Fruit fly (Drosophila melanogaster) whole organism, embryonic: ENCODE results near the gene CG11790.

Source experiments
- Awh ChIP-seq: fragments of 200-800 bp; sonication (Bioruptor generic); IDR thresholded peaks from 2 replicates; pipeline ENCODE4, ENCODE4 v1.3.6; 2022; ENCODE audit warnings: missing biosample characterization, missing genetic modification characterization
- CG10274 ChIP-seq: fragments of 200-800 bp; sonication (Bioruptor generic); optimal IDR thresholded peaks from 3 replicates; lab custom pipeline; 2017; ENCODE audit warnings: missing biosample characterization, mild to moderate bottlenecking, missing genetic modification characterization
- CG11695 ChIP-seq: fragments of 200-800 bp; sonication (Bioruptor generic); IDR thresholded peaks from 3 replicates; pipeline ENCODE4 v1.3.6; 2022; ENCODE audit warnings: missing biosample characterization, missing genetic modification characterization
- CG12219 ChIP-seq: fragments of 200-800 bp; sonication (Bioruptor generic); optimal IDR thresholded peaks from 3 replicates; lab custom pipeline; 2018; ENCODE audit warnings: missing biosample characterization, mild to moderate bottlenecking, missing genetic modification characterization
- CG13424 ChIP-seq: fragments of 200-800 bp; sonication (Bioruptor generic); optimal IDR thresholded peaks from 2 replicates; lab custom pipeline; 2019; ENCODE audit warnings: missing biosample characterization, mild to moderate bottlenecking, missing genetic modification characterization, moderate library complexity
- CG15514 ChIP-seq: fragments of 200-800 bp; sonication (Bioruptor generic); optimal IDR thresholded peaks from 3 replicates; lab custom pipeline; 2017; ENCODE audit warnings: missing biosample characterization, missing genetic modification characterization, mild to moderate bottlenecking, moderate library complexity, missing genetic modification reagents
- CG1832 ChIP-seq: fragments of 200-800 bp; sonication (Bioruptor generic); optimal IDR thresholded peaks from 2 replicates; lab custom pipeline; 2017; ENCODE audit warnings: missing biosample characterization, mild to moderate bottlenecking, missing genetic modification characterization, inconsistent platforms
- CG2199 ChIP-seq: fragments of 200-800 bp; sonication (Bioruptor generic); IDR thresholded peaks from 3 replicates; pipeline ENCODE4 v1.3.6; 2022; ENCODE audit warnings: missing biosample characterization, missing genetic modification characterization
- CG2889 ChIP-seq: fragments of 200-800 bp; sonication (Bioruptor generic); IDR thresholded peaks from 3 replicates; pipeline ENCODE4 v1.3.6; 2022; ENCODE audit warnings: missing biosample characterization, missing genetic modification characterization
- CG30431 ChIP-seq: fragments of 200-800 bp; sonication (Bioruptor generic); optimal IDR thresholded peaks from 2 replicates; lab custom pipeline; 2017; ENCODE audit warnings: missing biosample characterization, missing genetic modification characterization
- CG33557 ChIP-seq: fragments of 200-800 bp; sonication (Bioruptor generic); optimal IDR thresholded peaks from 2 replicates; lab custom pipeline; 2019; ENCODE audit warnings: missing biosample characterization, mild to moderate bottlenecking, missing genetic modification characterization, moderate library complexity
- CG34224 ChIP-seq: fragments of 200-800 bp; sonication (Bioruptor generic); IDR thresholded peaks from 3 replicates; pipeline ENCODE4 v1.3.6; 2022; ENCODE audit warnings: missing biosample characterization, missing genetic modification characterization; ENCODE audit not compliant: partially characterized antibody
- CG34376 ChIP-seq: fragments of 200-800 bp; sonication (Bioruptor generic); optimal IDR thresholded peaks from 2 replicates; lab custom pipeline; 2018; ENCODE audit warnings: missing biosample characterization, mild to moderate bottlenecking, missing genetic modification characterization
- CG4424 ChIP-seq: fragments of 200-800 bp; sonication (Bioruptor generic); optimal IDR thresholded peaks from 3 replicates; lab custom pipeline; 2016; ENCODE audit warnings: missing biosample characterization, missing genetic modification characterization
- CG4820 ChIP-seq: fragments of 200-800 bp; sonication (Bioruptor generic); optimal IDR thresholded peaks from 3 replicates; lab custom pipeline; 2016; ENCODE audit warnings: missing biosample characterization, missing genetic modification characterization
- CG5953 ChIP-seq: fragments of 200-800 bp; sonication (Bioruptor generic); IDR thresholded peaks from 2 replicates; pipeline ENCODE4 v1.3.6; 2022; ENCODE audit warnings: missing biosample characterization, missing genetic modification characterization
- CG6654 ChIP-seq: fragments of 200-800 bp; sonication (Bioruptor generic); optimal IDR thresholded peaks from 2 replicates; lab custom pipeline; 2017; ENCODE audit warnings: missing biosample characterization, mild to moderate bottlenecking, missing genetic modification characterization
- D19B ChIP-seq: fragments of 200-800 bp; sonication (Bioruptor generic); optimal IDR thresholded peaks from 2 replicates; lab custom pipeline; 2017; ENCODE audit warnings: missing biosample characterization, mild to moderate bottlenecking, missing genetic modification characterization
- Dfd ChIP-seq, 2 experiments: fragments of >200 bp; optimal IDR thresholded peaks; 2 replicates each; lab custom pipeline; 2017; ENCODE audit warnings: missing biosample characterization in 2 of 2, missing genetic modification characterization in 2 of 2
- Fer1 ChIP-seq: fragments of 200-800 bp; sonication (Bioruptor generic); optimal IDR thresholded peaks from 2 replicates; lab custom pipeline; 2017; ENCODE audit warnings: missing biosample characterization, mild to moderate bottlenecking, missing genetic modification characterization
- GATAe ChIP-seq: fragments of 200-800 bp; sonication (Bioruptor generic); conservative IDR thresholded peaks from 2 replicates; pipeline ENCODE4 v1.3.6; 2022; ENCODE audit warnings: missing biosample characterization, missing genetic modification characterization
- HLHmδ ChIP-seq: fragments of 200-800 bp; sonication (Bioruptor generic); optimal IDR thresholded peaks from 2 replicates; lab custom pipeline; 2018; ENCODE audit warnings: missing biosample characterization, mild to moderate bottlenecking, missing genetic modification characterization, moderate library complexity
- Jarid2 ChIP-seq: fragments of 200-800 bp; sonication (Bioruptor generic); optimal IDR thresholded peaks from 3 replicates; lab custom pipeline; 2017; ENCODE audit warnings: mild to moderate bottlenecking, missing biosample characterization, missing genetic modification reagents, missing genetic modification characterization
- Nf-YC ChIP-seq: fragments of 200-800 bp; optimal IDR thresholded peaks from 3 replicates; lab custom pipeline; 2019; ENCODE audit warnings: missing biosample characterization, mild to moderate bottlenecking, missing genetic modification characterization, moderate library complexity
- Sry-β ChIP-seq: fragments of 200-800 bp; sonication (Bioruptor generic); optimal IDR thresholded peaks from 2 replicates; lab custom pipeline; 2018; ENCODE audit warnings: missing biosample characterization, mild to moderate bottlenecking, missing genetic modification characterization, moderate library complexity
- Ssrp ChIP-seq: fragments of 200-800 bp; sonication (Bioruptor generic); optimal IDR thresholded peaks from 2 replicates; lab custom pipeline; 2018; ENCODE audit warnings: missing biosample characterization, mild to moderate bottlenecking, missing genetic modification characterization, moderate library complexity
- Taf1 ChIP-seq: fragments of 200-800 bp; sonication (Bioruptor generic); IDR thresholded peaks from 2 replicates; pipeline ENCODE4 v1.3.6; 2022; ENCODE audit warnings: missing biosample characterization, missing genetic modification characterization
- Trl ChIP-seq, 3 experiments: fragments of >200 bp in 2 of 3; fragments of 200-800 bp in 1 of 3; sonication (Bioruptor generic) in 1 of 3; optimal IDR thresholded peaks; 2 replicates in 1 of 3; 3 replicates in 2 of 3; lab custom pipeline; 2016 to 2017; ENCODE audit warnings: missing biosample characterization in 1 of 3, missing genetic modification characterization in 1 of 3
- Vsx1 ChIP-seq: fragments of 200-800 bp; sonication (Bioruptor generic); optimal IDR thresholded peaks from 2 replicates; lab custom pipeline; 2017; ENCODE audit warnings: missing biosample characterization, mild to moderate bottlenecking, missing genetic modification characterization, missing genetic modification reagents
- ato ChIP-seq: fragments of 200-800 bp; sonication (Bioruptor generic); IDR thresholded peaks from 2 replicates; pipeline ENCODE4 v1.3.6; 2022; ENCODE audit warnings: missing biosample characterization, missing genetic modification characterization; ENCODE audit not compliant: partially characterized antibody
- bowl ChIP-seq: fragments of 200-800 bp; sonication (Bioruptor generic); IDR thresholded peaks from 2 replicates; pipeline ENCODE4 v1.3.6; 2022; ENCODE audit warnings: missing biosample characterization, missing genetic modification characterization
- dati ChIP-seq: fragments of 200-800 bp; sonication (Bioruptor generic); IDR thresholded peaks from 2 replicates; pipeline ENCODE4 v1.3.6; 2022; ENCODE audit warnings: missing biosample characterization, missing genetic modification characterization
- dysf ChIP-seq: fragments of 200-800 bp; sonication (Bioruptor generic); IDR thresholded peaks from 3 replicates; pipeline ENCODE4 v1.3.6; 2022; ENCODE audit warnings: missing biosample characterization, missing genetic modification characterization
- ems ChIP-seq: fragments of 200-800 bp; sonication (Bioruptor generic); optimal IDR thresholded peaks from 3 replicates; lab custom pipeline; 2016; ENCODE audit warnings: missing biosample characterization, missing genetic modification characterization
- eve ChIP-seq, 2 experiments: fragments of >200 bp; optimal IDR thresholded peaks; 2 replicates each; lab custom pipeline; 2017; ENCODE audit warnings: missing biosample characterization in 2 of 2, missing genetic modification characterization in 2 of 2
- ftz-f1 ChIP-seq: fragments of 200-800 bp; sonication (Bioruptor generic); optimal IDR thresholded peaks from 2 replicates; lab custom pipeline; 2016; ENCODE audit warnings: missing biosample characterization, missing genetic modification characterization
- gcm2 ChIP-seq: fragments of 200-800 bp; sonication (Bioruptor generic); optimal IDR thresholded peaks from 2 replicates; lab custom pipeline; 2016; ENCODE audit warnings: missing biosample characterization, missing genetic modification characterization
- jumu ChIP-seq: fragments of 200-800 bp; sonication (Bioruptor generic); optimal IDR thresholded peaks from 3 replicates; lab custom pipeline; 2016; ENCODE audit warnings: missing biosample characterization, missing genetic modification characterization
- kni ChIP-seq: fragments of 200-800 bp; sonication (Bioruptor generic); optimal IDR thresholded peaks from 3 replicates; lab custom pipeline; 2017; ENCODE audit warnings: mild to moderate bottlenecking, missing biosample characterization, missing genetic modification reagents, missing genetic modification characterization
- lilli ChIP-seq: fragments of 200-800 bp; sonication (Bioruptor generic); optimal IDR thresholded peaks from 3 replicates; lab custom pipeline; 2016; ENCODE audit warnings: missing biosample characterization, missing genetic modification characterization
- luna ChIP-seq: fragments of 200-800 bp; sonication (Bioruptor generic); optimal IDR thresholded peaks from 2 replicates; lab custom pipeline; 2016; ENCODE audit warnings: missing biosample characterization, missing genetic modification characterization
- row ChIP-seq: fragments of 200-800 bp; sonication (Bioruptor generic); IDR thresholded peaks from 3 replicates; pipeline ENCODE4 v1.3.6; 2022; ENCODE audit warnings: missing biosample characterization, missing genetic modification characterization
- slou ChIP-seq: fragments of 200-800 bp; sonication (Bioruptor generic); optimal IDR thresholded peaks from 3 replicates; lab custom pipeline; 2016; ENCODE audit warnings: missing biosample characterization, missing genetic modification characterization
- sob ChIP-seq: fragments of 200-800 bp; sonication (Bioruptor generic); IDR thresholded peaks from 2 replicates; pipeline ENCODE4 v1.3.6; 2022; ENCODE audit warnings: missing biosample characterization, missing genetic modification characterization
- stc ChIP-seq: fragments of 200-800 bp; sonication (Bioruptor generic); IDR thresholded peaks from 2 replicates; pipeline ENCODE4 v1.3.6; 2022; ENCODE audit warnings: missing biosample characterization, missing genetic modification characterization
- trh ChIP-seq: fragments of 200-800 bp; sonication (Bioruptor generic); optimal IDR thresholded peaks from 2 replicates; lab custom pipeline; 2016; ENCODE audit warnings: missing biosample characterization, missing genetic modification characterization
- twi ChIP-seq: fragments of 200-800 bp; optimal IDR thresholded peaks from 2 replicates; lab custom pipeline; 2019; ENCODE audit warnings: missing biosample characterization, mild to moderate bottlenecking, missing genetic modification characterization, moderate library complexity
- unpg ChIP-seq: fragments of 200-800 bp; sonication (Bioruptor generic); optimal IDR thresholded peaks from 3 replicates; lab custom pipeline; 2018; ENCODE audit warnings: missing biosample characterization, mild to moderate bottlenecking, missing genetic modification characterization, moderate library complexity
- wdn ChIP-seq: fragments of 200-800 bp; sonication (Bioruptor generic); IDR thresholded peaks from 2 replicates; pipeline ENCODE4 v1.3.6; 2022; ENCODE audit warnings: missing biosample characterization, missing genetic modification characterization
- zf30C ChIP-seq: fragments of 200-800 bp; sonication (Bioruptor generic); optimal IDR thresholded peaks from 3 replicates; lab custom pipeline; 2018; ENCODE audit warnings: missing biosample characterization, mild to moderate bottlenecking, missing genetic modification characterization
- zfh2 ChIP-seq: fragments of 200-800 bp; sonication (Bioruptor generic); optimal IDR thresholded peaks from 2 replicates; lab custom pipeline; 2016; ENCODE audit warnings: missing biosample characterization, missing genetic modification characterization

The CG11790 gene

DNA sequence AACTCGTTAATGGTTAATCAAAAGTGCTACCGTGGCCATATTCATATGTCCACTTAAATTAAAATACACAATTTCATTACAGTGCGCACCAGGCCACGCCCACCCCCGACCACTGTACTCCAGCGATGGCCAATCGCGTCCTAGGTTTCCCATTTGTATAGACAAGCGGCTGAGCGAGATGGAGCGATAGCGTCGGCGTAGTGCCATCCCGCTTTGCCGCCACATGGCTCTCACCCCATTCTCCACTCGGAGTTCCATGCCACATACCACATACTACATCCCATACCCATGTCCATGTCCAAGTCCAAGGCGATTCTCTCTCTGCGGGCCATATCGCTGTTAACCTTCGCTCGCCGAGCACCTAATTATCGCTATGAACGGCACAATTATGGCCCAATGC is 32.9 kb downstream of the CG11790 start (continued):
- no peak for TF ChIP-seq HLHmδ (GFP tag; lab: Kevin White, UChicago)
- peak; percentile 37; the same call in 1 of the 2 replicates for TF ChIP-seq stc
- no peak for TF ChIP-seq Fer1 (GFP tag; lab: Kevin White, UChicago)
- 0 out of 2 replicates have a peak, but pooled peaks have one; percentile 8 for TF ChIP-seq Awh (GFP tag; lab: Robert Waterston, UW)
- no peak for TF ChIP-seq CG30431 (GFP tag; lab: Kevin White, UChicago)
- TF ChIP-seq luna (GFP tag; lab: Kevin White, UChicago), result no peak
- TF ChIP-seq row (GFP tag; lab: Robert Waterston, UW), result peak; percentile 20; the same call in 1 of the 3 replicates
- TF ChIP-seq Trl (optimal IDR thresholded peaks at IDR 0.05; lab: Kevin White, UChicago), result no peak
- no peak for TF ChIP-seq Trl (GFP tag; optimal IDR thresholded peaks at IDR 0.05; lab: Kevin White, UChicago)
- TF ChIP-seq kni (GFP tag; lab: Kevin White, UChicago), result no peak
- no peak for TF ChIP-seq eve (GFP tag; optimal IDR thresholded peaks at IDR 0.05; lab: Kevin White, UChicago)
- TF ChIP-seq CG34224 (GFP tag; lab: Robert Waterston, UW), result peak; percentile 41; the same call in 1 of the 3 replicates
- TF ChIP-seq CG10274 (GFP tag; lab: Kevin White, UChicago), result no peak
- no peak for TF ChIP-seq Taf1 (GFP tag; lab: Robert Waterston, UW)
- no peak for TF ChIP-seq CG4424 (GFP tag; lab: Kevin White, UChicago)
- no peak; the same call in 2 of the 3 replicates for TF ChIP-seq dysf (GFP tag; lab: Robert Waterston, UW)
- peak; percentile 39 for TF ChIP-seq ftz-f1 (GFP tag; lab: Kevin White, UChicago)
- no peak for TF ChIP-seq slou (GFP tag; lab: Kevin White, UChicago)
- 0 out of 2 replicates have a peak, but pooled peaks have one; percentile 25 for TF ChIP-seq ato (GFP tag; lab: Robert Waterston, UW)
- TF ChIP-seq jumu (GFP tag; lab: Kevin White, UChicago), result no peak
- no peak for TF ChIP-seq zfh2 (GFP tag; lab: Kevin White, UChicago)
- TF ChIP-seq zf30C (GFP tag; lab: Kevin White, UChicago), result peak; percentile 41
- no peak for TF ChIP-seq bowl (GFP tag; lab: Robert Waterston, UW)
- no peak for TF ChIP-seq sob (GFP tag; lab: Robert Waterston, UW)
- no peak for TF ChIP-seq ems (GFP tag; lab: Kevin White, UChicago)
- TF ChIP-seq CG12219 (GFP tag; lab: Kevin White, UChicago), result no peak
- TF ChIP-seq CG11695 (GFP tag; lab: Robert Waterston, UW), result 0 out of 3 replicates have a peak, but pooled peaks have one; percentile 11
- TF ChIP-seq unpg (GFP tag; lab: Kevin White, UChicago), result no peak
- TF ChIP-seq lilli (GFP tag; lab: Kevin White, UChicago), result no peak
- TF ChIP-seq Vsx1 (GFP tag; lab: Kevin White, UChicago), result no peak
- no peak for TF ChIP-seq D19B (GFP tag; lab: Kevin White, UChicago)
- TF ChIP-seq wdn, result no peak
- no peak for TF ChIP-seq dati
- TF ChIP-seq trh (GFP tag; lab: Kevin White, UChicago), result no peak
- TF ChIP-seq GATAe (GFP tag; lab: Robert Waterston, UW), result no peak
- no peak for TF ChIP-seq CG2889
- TF ChIP-seq Sry-β (GFP tag; lab: Kevin White, UChicago), result no peak
- no peak for TF ChIP-seq CG4820 (GFP tag; lab: Kevin White, UChicago)
- no peak for TF ChIP-seq CG15514 (GFP tag; lab: Kevin White, UChicago)
- TF ChIP-seq CG6654 (GFP tag; lab: Kevin White, UChicago), result no peak
- no peak for TF ChIP-seq CG13424 (tag; lab: Kevin White, UChicago)
- no peak for TF ChIP-seq Dfd (GFP tag; optimal IDR thresholded peaks at IDR 0.05; lab: Kevin White, UChicago)
- TF ChIP-seq CG2199 (GFP tag; lab: Robert Waterston, UW), result peak; percentile 75; the same call in 1 of the 3 replicates
- peak; percentile 47 for TF ChIP-seq twi (tag; lab: Kevin White, UChicago)
- TF ChIP-seq CG33557, result no peak
- no peak for TF ChIP-seq gcm2 (GFP tag; lab: Kevin White, UChicago)
- TF ChIP-seq CG34376 (GFP tag; lab: Kevin White, UChicago), result no peak
- TF ChIP-seq Jarid2, result peak; percentile 92
- TF ChIP-seq CG1832, result peak; percentile 94
- no peak for TF ChIP-seq CG5953 (GFP tag; lab: Robert Waterston, UW)
- TF ChIP-seq Ssrp (tag; lab: Kevin White, UChicago), result no peak
- TF ChIP-seq Nf-YC (tag; lab: Kevin White, UChicago), result peak; percentile 100
